Worm (Caenorhabditis elegans) whole organism, midembryonic: ENCODE data around the gene srh-295.
"Not testable (repeated sequence)": the region's sequence is repeated elsewhere in the genome, so short reads cannot be mapped to it uniquely, and the experiment has no call there.

Source experiments
- T22C8.4 ChIP-seq: fragments of 200-800 bp; sonication (Bioruptor generic); IDR thresholded peaks from 2 replicates; pipeline ENCODE4 v1.3.6; 2022; ENCODE audit warnings: missing genetic modification characterization, missing compliant biosample characterization
- cog-1 ChIP-seq: sonication (generic microtip); optimal IDR thresholded peaks from 2 replicates; lab custom pipeline; 2016; ENCODE audit warnings: missing genetic modification characterization, missing compliant biosample characterization
- flt-1 ChIP-seq: fragments of 200-800 bp; sonication (Bioruptor generic); IDR thresholded peaks from 2 replicates; pipeline ENCODE4 v1.3.6; 2022; ENCODE audit warnings: missing genetic modification characterization, missing compliant biosample characterization
- klf-2 ChIP-seq: fragments of 200-800 bp; sonication (Bioruptor generic); conservative IDR thresholded peaks from 2 replicates; pipeline ENCODE4 v1.3.6; 2022; ENCODE audit warnings: missing genetic modification reagents, missing genetic modification characterization, missing compliant biosample characterization
- med-1 ChIP-seq: sonication (generic microtip); optimal IDR thresholded peaks from 2 replicates; lab custom pipeline; 2017; ENCODE audit warnings: missing genetic modification characterization, mild to moderate bottlenecking, missing compliant biosample characterization, antibody characterized with exemption, missing genetic modification reagents; ENCODE audit not compliant: insufficient read depth
- ref-1 ChIP-seq: fragments of 200-800 bp; sonication (Bioruptor generic); conservative IDR thresholded peaks from 2 replicates; pipeline ENCODE4 v1.3.6; 2022; ENCODE audit warnings: missing genetic modification reagents, missing genetic modification characterization, missing compliant biosample characterization
- tab-1 ChIP-seq: fragments of 200-800 bp; sonication (Bioruptor generic); IDR thresholded peaks from 2 replicates; pipeline ENCODE4 v1.3.6; 2022; ENCODE audit warnings: missing genetic modification characterization, missing compliant biosample characterization
- ztf-23 ChIP-seq: fragments of 200-800 bp; sonication (Bioruptor generic); IDR thresholded peaks from 2 replicates; pipeline ENCODE4 v1.3.6; 2022; ENCODE audit warnings: missing genetic modification reagents, missing genetic modification characterization, missing compliant biosample characterization
- ztf-29 ChIP-seq: fragments of 200-800 bp; sonication (Bioruptor generic); IDR thresholded peaks from 2 replicates; pipeline ENCODE4 v1.3.6; 2022; ENCODE audit warnings: missing genetic modification reagents, missing genetic modification characterization, missing compliant biosample characterization

DNA sequence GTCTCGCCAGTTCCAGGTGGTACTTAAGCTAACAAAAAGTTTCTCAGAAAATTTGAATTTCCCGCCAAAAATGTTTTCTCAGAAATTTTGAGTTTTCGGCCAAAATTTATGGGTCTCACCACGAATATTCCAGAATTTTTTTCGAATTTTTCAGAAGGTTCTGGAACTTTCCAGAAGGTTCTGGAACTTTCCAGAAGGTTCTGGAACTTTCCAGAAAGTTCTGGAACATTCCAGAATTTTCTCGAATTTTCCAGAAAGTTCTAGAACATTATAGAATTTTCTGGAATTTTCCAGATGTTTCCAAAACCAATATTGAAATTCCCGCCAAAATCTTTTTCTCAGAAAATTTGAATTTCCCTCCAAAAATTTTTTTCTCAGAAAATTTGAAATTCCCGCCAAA, 35.0 kb upstream of the srh-295 start:
- TF ChIP-seq flt-1, result peak; percentile 91; the same call in 1 of the 2 replicates
- TF ChIP-seq cog-1; T22C8.4; med-1; klf-2 (GFP tag; lab: Robert Waterston, UW); tab-1; ref-1; ztf-29 (GFP tag; lab: Robert Waterston, UW); ztf-23 (GFP tag; lab: Robert Waterston, UW): not testable (repeated sequence)
